Worm (Caenorhabditis elegans): ENCODE data around the gene srg-20.
"Not testable (repeated sequence)": the region's sequence is repeated elsewhere in the genome, so short reads cannot be mapped to it uniquely, and the experiment has no call there.

Gene srg-20

ce11 chrII:1636392-1636791 lies at the start of gene srg-20:
TSS of gene srg-20 (plus strand) at chrII:1636692.
- not testable (repeated sequence) for TF ChIP-seq ama-1 (optimal IDR thresholded peaks at IDR 0.05); ref-2 (tag; optimal IDR thresholded peaks at IDR 0.05); C38D4.7 (GFP tag; optimal IDR thresholded peaks at IDR 0.05)

DNA sequence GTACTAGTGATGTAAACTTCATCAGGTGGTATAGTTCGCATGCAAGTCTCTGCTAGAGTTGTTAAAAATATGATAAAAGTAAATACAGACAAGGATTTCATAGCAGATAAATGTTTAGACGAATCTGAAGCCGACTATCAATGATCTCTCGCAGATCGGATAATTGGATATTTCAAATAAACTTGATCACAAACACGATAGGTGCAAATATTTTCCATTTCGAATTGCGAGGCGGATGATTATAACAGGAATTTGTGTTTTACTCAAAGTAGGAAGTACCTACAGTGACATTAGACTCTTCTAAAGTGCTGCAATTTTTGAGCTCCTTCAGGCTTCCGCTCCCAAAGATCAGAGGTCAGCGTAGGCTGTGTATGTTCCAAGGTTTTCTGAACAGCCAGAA lies 46.6 kb upstream of the srg-20 start, which contains the start of gene T07H3.7:
T07H3.7 (minus strand) TSS at position 101 of the 400 bp plus-strand sequence.
- TF ChIP-seq ceh-18 (tag; optimal IDR thresholded peaks at IDR 0.05): no peak
- no peak for TF ChIP-seq ahr-1 (tag; optimal IDR thresholded peaks at IDR 0.05)
- TF ChIP-seq unc-3 (GFP tag; conservative IDR thresholded peaks at IDR 0.05): no peak
- no peak for TF ChIP-seq unc-3 (tag; optimal IDR thresholded peaks at IDR 0.05)

DNA sequence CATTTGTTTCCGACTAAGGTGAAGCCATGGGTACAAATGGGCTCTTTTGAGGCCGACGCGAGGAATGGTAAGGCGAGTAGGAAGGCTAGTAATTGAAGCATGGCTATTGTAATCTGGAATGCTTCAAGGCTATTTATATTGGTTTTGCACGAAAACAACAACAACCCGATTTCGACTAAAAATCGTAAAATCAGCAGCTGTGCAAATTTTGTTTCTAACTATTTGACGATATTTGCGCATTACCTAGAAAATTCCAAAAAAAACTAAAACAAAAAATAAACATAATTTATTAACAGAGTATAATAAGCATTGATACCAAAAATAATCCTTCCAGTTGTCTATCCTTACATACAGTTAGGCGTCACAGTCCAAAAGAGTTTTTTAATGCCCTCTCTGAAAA lies 41.4 kb upstream of the srg-20 start, which contains the start of gene clec-20:
clec-20 (minus strand) TSS at position 101 of the 400 bp plus-strand sequence.
- TF ChIP-seq tbx-2 (tag; optimal IDR thresholded peaks at IDR 0.05): no peak
- no peak for TF ChIP-seq elt-4 (tag; optimal IDR thresholded peaks at IDR 0.05)
- no peak for TF ChIP-seq F13H6.1 (tag; optimal IDR thresholded peaks at IDR 0.05)
- TF ChIP-seq eyg-1 (tag; optimal IDR thresholded peaks at IDR 0.05): no peak
- no peak for TF ChIP-seq pha-4 (tag; optimal IDR thresholded peaks at IDR 0.05)
- no peak for TF ChIP-seq hlh-6 (tag; optimal IDR thresholded peaks at IDR 0.05)
- no peak for TF ChIP-seq dve-1 (tag; optimal IDR thresholded peaks at IDR 0.05)
- no peak for TF ChIP-seq syd-9 (tag; optimal IDR thresholded peaks at IDR 0.05)
- no peak for TF ChIP-seq ets-4 (tag; optimal IDR thresholded peaks at IDR 0.05)

ce11 chrII:1597101-1598088 lies 39.1 kb upstream of the srg-20 start, which contains the start of gene bath-46:
TSS of gene bath-46 (plus strand) at chrII:1597906.
- TF ChIP-seq hlh-6 (tag; optimal IDR thresholded peaks at IDR 0.05): no peak
- no peak for TF ChIP-seq syd-9 (tag; optimal IDR thresholded peaks at IDR 0.05)
- no peak for TF ChIP-seq pax-1 (tag; optimal IDR thresholded peaks at IDR 0.05)
- no peak for TF ChIP-seq Y22D7AL.16 (tag; optimal IDR thresholded peaks at IDR 0.05)
- TF ChIP-seq K02D7.2 (tag; optimal IDR thresholded peaks at IDR 0.05): no peak
- TF ChIP-seq C08G9.2 (tag; optimal IDR thresholded peaks at IDR 0.05): no peak
- TF ChIP-seq fax-1 (tag; optimal IDR thresholded peaks at IDR 0.05): no peak
- no peak for TF ChIP-seq fkh-10 (GFP tag; optimal IDR thresholded peaks at IDR 0.05)
- no peak for TF ChIP-seq ahr-1 (tag; optimal IDR thresholded peaks at IDR 0.05)
- no peak for TF ChIP-seq C38D4.7 (GFP tag; optimal IDR thresholded peaks at IDR 0.05)
- TF ChIP-seq madf-2 (tag; optimal IDR thresholded peaks at IDR 0.05): no peak
- no peak for TF ChIP-seq pha-2 (tag; optimal IDR thresholded peaks at IDR 0.05)
- TF ChIP-seq ceh-45 (GFP tag; IDR thresholded peaks at IDR 0.05): no peak

DNA sequence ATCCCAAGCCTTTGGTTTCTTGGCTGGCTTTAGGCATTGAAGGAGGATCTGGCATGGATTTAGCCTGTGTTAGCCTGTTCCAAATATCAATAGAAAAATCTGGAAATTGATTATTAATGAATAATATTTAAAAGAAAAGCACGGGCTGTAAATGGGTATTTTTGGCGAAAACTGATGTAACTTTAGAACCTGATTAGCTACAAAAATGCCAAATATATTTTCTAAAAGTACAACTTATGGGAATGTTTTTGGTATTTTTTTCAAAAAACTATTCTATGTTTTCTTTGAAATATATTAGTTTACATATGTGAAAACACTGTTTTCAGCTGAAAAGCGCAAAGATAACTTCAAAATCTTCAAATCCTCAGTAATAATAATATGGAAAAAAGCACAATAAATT lies 35.8 kb upstream of the srg-20 start, which contains the start of gene bath-26:
bath-26 (minus strand) TSS at position 101 of the 400 bp plus-strand sequence.
- TF ChIP-seq hlh-8 (tag; optimal IDR thresholded peaks at IDR 0.05) (no peak), mec-3 (tag; optimal IDR thresholded peaks at IDR 0.05; ENCODE audit: borderline replicate concordance) (no peak), odd-2 (tag; optimal IDR thresholded peaks at IDR 0.05) (no peak), eyg-1 (tag; optimal IDR thresholded peaks at IDR 0.05) (no peak), syd-9 (tag; optimal IDR thresholded peaks at IDR 0.05) (no peak), K09A11.1 (tag; optimal IDR thresholded peaks at IDR 0.05; ENCODE audit: insufficient read depth) (no peak), dve-1 (tag; optimal IDR thresholded peaks at IDR 0.05) (no peak), pros-1 (tag; optimal IDR thresholded peaks at IDR 0.05) (no peak), ceh-18 (tag; optimal IDR thresholded peaks at IDR 0.05) (no peak)

- TF ChIP-seq hlh-15 (tag; optimal IDR thresholded peaks at IDR 0.05) (no peak), ceh-14 (tag; optimal IDR thresholded peaks at IDR 0.05) (no peak), lin-11 (tag; optimal IDR thresholded peaks at IDR 0.05) (no peak), pat-9 (tag; optimal IDR thresholded peaks at IDR 0.05) (no peak), mec-3 (tag; optimal IDR thresholded peaks at IDR 0.05; ENCODE audit: borderline replicate concordance) (no peak), madf-2 (tag; optimal IDR thresholded peaks at IDR 0.05) (no peak), K09A11.1 (tag; optimal IDR thresholded peaks at IDR 0.05; ENCODE audit: insufficient read depth) (no peak), fax-1 (tag; optimal IDR thresholded peaks at IDR 0.05) (no peak)
These were observed 35.0 kb upstream of the srg-20 start, which contains the start of gene bath-47 for ce11 chrII:1601507-1601906. TSS of gene bath-47 (plus strand) at chrII:1601811.
